Fruit fly (Drosophila melanogaster) whole organism, embryonic: ENCODE measurements around the gene CG34408.
A peak's percentile ranks its signal among the peaks of the same experiment; 100 is the strongest.

ENCODE experiments used
- CG10147 ChIP-seq: fragments of 200-800 bp; sonication (Bioruptor generic); optimal IDR thresholded peaks from 2 replicates; lab custom pipeline; 2019; ENCODE audit warnings: missing biosample characterization, mild to moderate bottlenecking, missing genetic modification characterization, moderate library complexity
- CG10654 ChIP-seq: fragments of 200-800 bp; sonication (Bioruptor generic); optimal IDR thresholded peaks from 2 replicates; lab custom pipeline; 2016; ENCODE audit warnings: missing biosample characterization, missing genetic modification characterization
- CG11560 ChIP-seq: fragments of 200-800 bp; sonication (Bioruptor generic); IDR thresholded peaks from 3 replicates; pipeline ENCODE4 v1.3.6; 2022; ENCODE audit warnings: missing biosample characterization, missing genetic modification characterization
- CG12391 ChIP-seq: fragments of 200-800 bp; sonication (Bioruptor generic); optimal IDR thresholded peaks from 3 replicates; lab custom pipeline; 2018; ENCODE audit warnings: missing biosample characterization, mild to moderate bottlenecking, missing genetic modification characterization, moderate library complexity
- CG13287 ChIP-seq: fragments of 200-800 bp; sonication (Bioruptor generic); IDR thresholded peaks from 2 replicates; pipeline ENCODE4 v1.3.6; 2022; ENCODE audit warnings: missing biosample characterization, missing genetic modification characterization; ENCODE audit not compliant: partially characterized antibody
- CG13296 ChIP-seq: fragments of 200-800 bp; sonication (Bioruptor generic); optimal IDR thresholded peaks from 3 replicates; lab custom pipeline; 2018; ENCODE audit warnings: missing biosample characterization, mild to moderate bottlenecking, missing genetic modification characterization
- CG17361 ChIP-seq: fragments of 200-800 bp; sonication (Bioruptor generic); IDR thresholded peaks from 3 replicates; pipeline ENCODE4 v1.3.6; 2022; ENCODE audit warnings: missing biosample characterization, missing genetic modification characterization
- CG17612 ChIP-seq: fragments of 200-800 bp; sonication (Bioruptor generic); IDR thresholded peaks from 2 replicates; pipeline ENCODE4 v1.3.6; 2022; ENCODE audit warnings: missing biosample characterization, missing genetic modification characterization
- CG18011 ChIP-seq: fragments of 200-800 bp; sonication (Bioruptor generic); optimal IDR thresholded peaks from 2 replicates; lab custom pipeline; 2017; ENCODE audit warnings: missing biosample characterization, missing genetic modification characterization, mild to moderate bottlenecking, moderate library complexity, missing genotype
- CG18262 ChIP-seq: fragments of 200-800 bp; optimal IDR thresholded peaks from 3 replicates; lab custom pipeline; 2019; ENCODE audit warnings: missing biosample characterization, mild to moderate bottlenecking, missing genetic modification characterization, moderate library complexity
- CG18476 ChIP-seq: fragments of 200-800 bp; sonication (Bioruptor generic); optimal IDR thresholded peaks from 2 replicates; lab custom pipeline; 2016; ENCODE audit warnings: missing biosample characterization, mild to moderate bottlenecking, missing genetic modification characterization
- CG2678 ChIP-seq: fragments of 200-800 bp; sonication (Bioruptor generic); optimal IDR thresholded peaks from 3 replicates; lab custom pipeline; 2019; ENCODE audit warnings: missing biosample characterization, mild to moderate bottlenecking, missing genetic modification characterization, moderate library complexity
- CG2875 ChIP-seq: fragments of 200-800 bp; sonication (Bioruptor generic); optimal IDR thresholded peaks from 2 replicates; lab custom pipeline; 2017; ENCODE audit warnings: missing biosample characterization, mild to moderate bottlenecking, missing genetic modification characterization, missing genetic modification reagents
- CG4820 ChIP-seq: fragments of 200-800 bp; sonication (Bioruptor generic); optimal IDR thresholded peaks from 3 replicates; lab custom pipeline; 2016; ENCODE audit warnings: missing biosample characterization, missing genetic modification characterization
- CG5245 ChIP-seq: fragments of 200-800 bp; sonication (Bioruptor generic); optimal IDR thresholded peaks from 3 replicates; lab custom pipeline; 2016; ENCODE audit warnings: missing biosample characterization, missing genetic modification characterization
- CG6254 ChIP-seq: fragments of 200-800 bp; sonication (Bioruptor generic); optimal IDR thresholded peaks from 3 replicates; lab custom pipeline; 2017; ENCODE audit warnings: mild to moderate bottlenecking, missing biosample characterization, missing genetic modification reagents, missing genetic modification characterization
- CG6854 ChIP-seq: fragments of 200-800 bp; sonication (Bioruptor generic); optimal IDR thresholded peaks from 3 replicates; lab custom pipeline; 2017; ENCODE audit warnings: missing biosample characterization, mild to moderate bottlenecking, missing genetic modification characterization
- CG9215 ChIP-seq: fragments of 200-800 bp; sonication (Bioruptor generic); IDR thresholded peaks from 2 replicates; pipeline ENCODE4 v1.3.6; 2022; ENCODE audit warnings: missing biosample characterization, missing genetic modification characterization
- Camta ChIP-seq: fragments of 200-800 bp; sonication (Bioruptor generic); optimal IDR thresholded peaks from 2 replicates; lab custom pipeline; 2016; ENCODE audit warnings: missing biosample characterization, missing genetic modification characterization
- D ChIP-seq, 2 experiments: fragments of 200-800 bp in 1 of 2; fragments of >200 bp in 1 of 2; sonication (Bioruptor generic) in 1 of 2; optimal IDR thresholded peaks; 2 replicates in 1 of 2; 3 replicates in 1 of 2; lab custom pipeline; 2017; ENCODE audit warnings: mild to moderate bottlenecking in 1 of 2, missing biosample characterization in 1 of 2, missing genetic modification characterization in 1 of 2, missing genetic modification reagents in 1 of 2
- Dbx ChIP-seq: fragments of 200-800 bp; sonication (Bioruptor generic); IDR thresholded peaks from 3 replicates; pipeline ENCODE4 v1.3.6; 2022; ENCODE audit warnings: missing biosample characterization, missing genetic modification characterization
- Doc2 ChIP-seq: fragments of 200-800 bp; sonication (Bioruptor generic); IDR thresholded peaks from 2 replicates; pipeline ENCODE4 v1.3.6; 2022; ENCODE audit warnings: missing biosample characterization, missing genetic modification characterization
- Dp ChIP-seq: fragments of 200-800 bp; sonication (Bioruptor generic); optimal IDR thresholded peaks from 2 replicates; lab custom pipeline; 2018; ENCODE audit warnings: missing biosample characterization, mild to moderate bottlenecking, missing genetic modification characterization, moderate library complexity
- Ets65A ChIP-seq: fragments of 200-800 bp; sonication (Bioruptor generic); peaks from one replicate; lab custom pipeline; 2016; ENCODE audit warnings: missing biosample characterization, missing genetic modification characterization
- Hmx ChIP-seq: fragments of 200-800 bp; sonication (Bioruptor generic); optimal IDR thresholded peaks from 2 replicates; lab custom pipeline; 2016; ENCODE audit warnings: missing biosample characterization, missing genetic modification characterization
- MESR4 ChIP-seq: fragments of 200-800 bp; sonication (Bioruptor generic); optimal IDR thresholded peaks from 2 replicates; lab custom pipeline; 2018; ENCODE audit warnings: missing biosample characterization, mild to moderate bottlenecking, missing genetic modification characterization, moderate library complexity
- Nf-YB ChIP-seq: fragments of 200-800 bp; sonication (Bioruptor generic); optimal IDR thresholded peaks from 3 replicates; lab custom pipeline; 2019; ENCODE audit warnings: missing biosample characterization, mild to moderate bottlenecking, missing genetic modification characterization, moderate library complexity
- Pdp1 ChIP-seq, 2 experiments: fragments of 200-800 bp; sonication (Bioruptor generic); optimal IDR thresholded peaks; 3 replicates each; lab custom pipeline; 2016; ENCODE audit warnings: missing biosample characterization in 2 of 2, missing genetic modification characterization in 2 of 2, mild to moderate bottlenecking in 1 of 2, moderate library complexity in 1 of 2
- Taf1 ChIP-seq: fragments of 200-800 bp; sonication (Bioruptor generic); IDR thresholded peaks from 2 replicates; pipeline ENCODE4 v1.3.6; 2022; ENCODE audit warnings: missing biosample characterization, missing genetic modification characterization
- Vsx1 ChIP-seq: fragments of 200-800 bp; sonication (Bioruptor generic); optimal IDR thresholded peaks from 2 replicates; lab custom pipeline; 2017; ENCODE audit warnings: missing biosample characterization, mild to moderate bottlenecking, missing genetic modification characterization, missing genetic modification reagents
- amos ChIP-seq: fragments of 200-800 bp; sonication (Bioruptor generic); IDR thresholded peaks from 2 replicates; pipeline ENCODE4 v1.3.6; 2022; ENCODE audit warnings: missing biosample characterization, missing genetic modification characterization; ENCODE audit not compliant: partially characterized antibody
- da ChIP-seq: fragments of 200-800 bp; sonication (Bioruptor generic); optimal IDR thresholded peaks from 2 replicates; lab custom pipeline; 2016; ENCODE audit warnings: missing biosample characterization, missing genetic modification characterization
- exex ChIP-seq: fragments of 200-800 bp; sonication (Bioruptor generic); optimal IDR thresholded peaks from 4 replicates; lab custom pipeline; 2018; ENCODE audit warnings: missing biosample characterization, mild to moderate bottlenecking, missing genetic modification characterization, moderate library complexity
- fu2 ChIP-seq: fragments of 200-800 bp; sonication (Bioruptor generic); optimal IDR thresholded peaks from 2 replicates; lab custom pipeline; 2016; ENCODE audit warnings: missing biosample characterization, missing genetic modification characterization
- gce ChIP-seq: fragments of 200-800 bp; sonication (Bioruptor generic); IDR thresholded peaks from 3 replicates; pipeline ENCODE4 v1.3.6; 2022; ENCODE audit warnings: missing biosample characterization, missing genetic modification characterization
- gfzf ChIP-seq: fragments of 200-800 bp; sonication (Bioruptor generic); optimal IDR thresholded peaks from 2 replicates; lab custom pipeline; 2016; ENCODE audit warnings: missing biosample characterization, mild to moderate bottlenecking, missing genetic modification characterization, moderate library complexity
- gsb ChIP-seq: fragments of 200-800 bp; sonication (Bioruptor generic); IDR thresholded peaks from 2 replicates; pipeline ENCODE4 v1.3.6; 2022; ENCODE audit warnings: missing biosample characterization, missing genetic modification characterization
- her ChIP-seq: fragments of 200-800 bp; sonication (Bioruptor generic); optimal IDR thresholded peaks from 2 replicates; lab custom pipeline; 2016; ENCODE audit warnings: missing biosample characterization, missing genetic modification characterization
- nerfin-1 ChIP-seq: fragments of 200-800 bp; sonication (Bioruptor generic); optimal IDR thresholded peaks from 3 replicates; lab custom pipeline; 2019; ENCODE audit warnings: missing biosample characterization, mild to moderate bottlenecking, missing genetic modification characterization, moderate library complexity
- pan ChIP-seq, 4 experiments: fragments of >200 bp in 3 of 4; fragments of 200-800 bp in 1 of 4; sonication (Bioruptor generic) in 1 of 4; optimal IDR thresholded peaks in 3 of 4; IDR thresholded peaks in 1 of 4; 2 replicates each; pipeline versions ENCODE4 v1.3.6 to Lab custom; 2017 to 2022; ENCODE audit warnings: missing biosample characterization in 2 of 4, missing genetic modification characterization in 2 of 4, mixed read lengths in 1 of 4
- psq ChIP-seq: fragments of 200-800 bp; sonication (Bioruptor generic); optimal IDR thresholded peaks from 2 replicates; lab custom pipeline; 2017; ENCODE audit warnings: missing biosample characterization, missing genetic modification characterization
- row ChIP-seq: fragments of 200-800 bp; sonication (Bioruptor generic); IDR thresholded peaks from 3 replicates; pipeline ENCODE4 v1.3.6; 2022; ENCODE audit warnings: missing biosample characterization, missing genetic modification characterization
- salm ChIP-seq: fragments of 200-800 bp; sonication (Bioruptor generic); optimal IDR thresholded peaks from 2 replicates; lab custom pipeline; 2018; ENCODE audit warnings: missing biosample characterization, mild to moderate bottlenecking, missing genetic modification characterization
- tio ChIP-seq: fragments of 200-800 bp; sonication (Bioruptor generic); optimal IDR thresholded peaks from 2 replicates; lab custom pipeline; 2017; ENCODE audit warnings: missing biosample characterization, missing genetic modification characterization, inconsistent platforms
- unc-4 ChIP-seq: fragments of 200-800 bp; sonication (Bioruptor generic); IDR thresholded peaks from 2 replicates; pipeline ENCODE4 v1.3.6; 2022; ENCODE audit warnings: missing biosample characterization, missing genetic modification characterization; ENCODE audit not compliant: partially characterized antibody
- vvl ChIP-seq: fragments of 200-800 bp; sonication (Bioruptor generic); IDR thresholded peaks from 2 replicates; pipeline ENCODE4 v1.3.6; 2022; ENCODE audit warnings: missing biosample characterization, missing genetic modification characterization
- wdn ChIP-seq: fragments of 200-800 bp; sonication (Bioruptor generic); IDR thresholded peaks from 2 replicates; pipeline ENCODE4 v1.3.6; 2022; ENCODE audit warnings: missing biosample characterization, missing genetic modification characterization

CG34408 gene

DNA sequence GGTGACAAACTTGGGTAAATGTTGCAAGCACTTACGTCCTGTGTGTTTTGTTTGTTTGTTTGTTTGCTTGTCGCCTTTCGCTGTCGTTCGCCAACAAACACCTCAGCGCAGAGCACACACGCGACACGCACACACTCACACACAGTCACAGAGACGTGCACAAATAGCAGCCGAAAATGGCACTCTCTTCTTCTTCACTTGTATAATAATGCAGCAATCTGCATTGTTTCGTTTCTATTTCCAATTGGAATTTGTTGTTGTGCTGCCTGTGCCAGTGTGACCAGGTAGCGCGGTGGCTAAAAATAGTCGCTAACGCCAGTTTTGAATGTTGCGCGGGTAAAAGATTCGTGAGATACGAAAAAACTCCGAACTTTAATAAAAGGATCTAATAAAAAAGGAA, 7.8 kb upstream of the CG34408 start, which contains the start of gene Ypel (continued):
- TF ChIP-seq gfzf (GFP tag; lab: Kevin White, UChicago) = peak; percentile 65
- no peak for TF ChIP-seq Camta (GFP tag; lab: Kevin White, UChicago)
- TF ChIP-seq Taf1 (GFP tag; lab: Robert Waterston, UW) = no peak
- peak; percentile 76 for TF ChIP-seq Dp (GFP tag; lab: Kevin White, UChicago)
- no peak for TF ChIP-seq CG2875 (GFP tag; lab: Kevin White, UChicago)
- TF ChIP-seq nerfin-1 (tag; lab: Kevin White, UChicago) = peak; percentile 30
- TF ChIP-seq CG18476 (GFP tag; lab: Kevin White, UChicago) = no peak
- no peak for TF ChIP-seq D (optimal IDR thresholded peaks at IDR 0.05; lab: Kevin White, UChicago)
- TF ChIP-seq D (GFP tag; optimal IDR thresholded peaks at IDR 0.05; lab: Kevin White, UChicago) = peak; percentile 17
- TF ChIP-seq MESR4 = peak; percentile 4
- no peak for TF ChIP-seq fu2 (GFP tag; lab: Kevin White, UChicago)
- TF ChIP-seq Vsx1 (GFP tag; lab: Kevin White, UChicago) = no peak
- TF ChIP-seq CG2678 (tag; lab: Kevin White, UChicago) = no peak
- no peak for TF ChIP-seq pan (optimal IDR thresholded peaks at IDR 0.05; lab: Kevin White, UChicago)
- no peak for TF ChIP-seq pan (GFP tag; optimal IDR thresholded peaks at IDR 0.05 in 1 of 2, IDR thresholded peaks at IDR 0.05 in 1 of 2)
- no peak for TF ChIP-seq CG18262 (tag; lab: Kevin White, UChicago)
- TF ChIP-seq gce (GFP tag; lab: Robert Waterston, UW) = no peak

- TF ChIP-seq CG6854 (GFP tag; lab: Kevin White, UChicago) (no peak), exex (no peak), Hmx (GFP tag; lab: Kevin White, UChicago) (no peak), CG18011 (GFP tag; lab: Kevin White, UChicago) (no peak), CG6254 (GFP tag; lab: Kevin White, UChicago) (no peak), CG12391 (tag; lab: Kevin White, UChicago) (peak; percentile 24), Doc2 (GFP tag; lab: Robert Waterston, UW) (no peak), CG11560 (tag; lab: Robert Waterston, UW) (no peak), CG4820 (GFP tag; lab: Kevin White, UChicago) (no peak), CG13296 (no peak), Nf-YB (GFP tag; lab: Kevin White, UChicago) (no peak), CG5245 (GFP tag; lab: Kevin White, UChicago) (no peak), CG17612 (GFP tag; lab: Robert Waterston, UW) (no peak), her (GFP tag; lab: Kevin White, UChicago) (no peak), CG10147 (no peak), CG17361 (GFP tag; lab: Robert Waterston, UW) (no peak), salm (tag; lab: Kevin White, UChicago) (no peak), Dbx (GFP tag; lab: Robert Waterston, UW) (no peak), CG9215 (GFP tag; lab: Robert Waterston, UW) (no peak), gsb (no peak), vvl (GFP tag; lab: Robert Waterston, UW) (no peak), unc-4 (GFP tag; lab: Robert Waterston, UW) (peak; percentile 50; the same call in 1 of the 2 replicates), da (GFP tag; lab: Kevin White, UChicago) (no peak), CG10654 (GFP tag; lab: Kevin White, UChicago) (no peak), Pdp1 (GFP tag; optimal IDR thresholded peaks at IDR 0.05; lab: Kevin White, UChicago) (peak in 1 of 2 experiments; percentile 93), row (GFP tag; lab: Robert Waterston, UW) (peak; percentile 25; the same call in 1 of the 3 replicates), Ets65A (GFP tag; lab: Kevin White, UChicago) (no peak), psq (GFP tag; lab: Kevin White, UChicago) (no peak), amos (GFP tag; lab: Robert Waterston, UW) (peak; percentile 36; the same call in 1 of the 2 replicates), MESR4 (peak; percentile 63), tio (GFP tag; lab: Kevin White, UChicago) (no peak), CG13287 (GFP tag; lab: Robert Waterston, UW) (peak; percentile 54), wdn (GFP tag; lab: Robert Waterston, UW) (no peak)
Observed at dm6 chrX:10212687-10213329, 7.1 kb upstream of the CG34408 start, which contains the start of gene ATPsyndelta. ATPsyndelta (plus strand) TSS chrX:10212970.
